Fruit fly (Drosophila melanogaster): ENCODE data around the gene CG17249.

dm6 chr3L:1676222-1676621 is 29.0 kb upstream of the CG17249 start:
- TF ChIP-seq Myc (optimal IDR thresholded peaks at IDR 0.05) = no peak
- TF ChIP-seq insv (optimal IDR thresholded peaks at IDR 0.05) = no peak
- TF ChIP-seq psq (optimal IDR thresholded peaks at IDR 0.05) = no peak
- TF ChIP-seq ttk (optimal IDR thresholded peaks at IDR 0.05) = no peak
